Worm (Caenorhabditis elegans): ENCODE measurements around the gene C47E12.2.

Gene C47E12.2

ce11 chrIV:10026129-10026528, 22.8 kb upstream of the C47E12.2 start:
- no peak for TF ChIP-seq sox-4 (tag; optimal IDR thresholded peaks at IDR 0.05)
- no peak for TF ChIP-seq ama-1 (optimal IDR thresholded peaks at IDR 0.05)

- TF ChIP-seq unc-55 (GFP tag; optimal IDR thresholded peaks at IDR 0.05) (no peak), pha-2 (tag; optimal IDR thresholded peaks at IDR 0.05) (no peak), T23F11.4 (GFP tag; optimal IDR thresholded peaks at IDR 0.05) (no peak), ceh-30 (tag; optimal IDR thresholded peaks at IDR 0.05) (no peak), K02D7.2 (tag; optimal IDR thresholded peaks at IDR 0.05) (no peak), nhr-232 (tag; optimal IDR thresholded peaks at IDR 0.05) (no peak), elt-2 (tag; optimal IDR thresholded peaks at IDR 0.05) (no peak), ceh-9 (tag; optimal IDR thresholded peaks at IDR 0.05) (no peak), pax-1 (tag; optimal IDR thresholded peaks at IDR 0.05) (no peak), nfya-1 (tag; optimal IDR thresholded peaks at IDR 0.05) (no peak), hlh-8 (tag; optimal IDR thresholded peaks at IDR 0.05) (no peak), ceh-14 (tag; optimal IDR thresholded peaks at IDR 0.05) (no peak), unc-86 (tag; optimal IDR thresholded peaks at IDR 0.05) (no peak), ahr-1 (tag; optimal IDR thresholded peaks at IDR 0.05) (no peak), odd-2 (tag; optimal IDR thresholded peaks at IDR 0.05) (no peak), madf-2 (tag; optimal IDR thresholded peaks at IDR 0.05) (no peak), ceh-48 (tag; optimal IDR thresholded peaks at IDR 0.05) (no peak)
These were observed 19.7 kb upstream of the C47E12.2 start, which contains the start of gene F44D12.8 for ce11 chrIV:10022991-10023390. F44D12.8 (plus strand) TSS chrIV:10023291.

- TF ChIP-seq unc-42 (tag; optimal IDR thresholded peaks at IDR 0.05) (no peak), sox-4 (tag; optimal IDR thresholded peaks at IDR 0.05) (no peak), unc-3 (GFP tag; conservative IDR thresholded peaks at IDR 0.05) (no peak), unc-3 (tag; optimal IDR thresholded peaks at IDR 0.05) (no peak), unc-86 (tag; optimal IDR thresholded peaks at IDR 0.05) (no peak), ceh-31 (tag; optimal IDR thresholded peaks at IDR 0.05) (no peak), ceh-18 (tag; optimal IDR thresholded peaks at IDR 0.05) (no peak), zip-5 (tag; optimal IDR thresholded peaks at IDR 0.05) (no peak), C38D4.7 (GFP tag; optimal IDR thresholded peaks at IDR 0.05) (no peak), ceh-24 (tag; optimal IDR thresholded peaks at IDR 0.05) (no peak), unc-55 (GFP tag; optimal IDR thresholded peaks at IDR 0.05) (no peak), npax-4 (tag; optimal IDR thresholded peaks at IDR 0.05) (no peak), ceh-34 (tag; optimal IDR thresholded peaks at IDR 0.05) (no peak), hlh-30 (tag; optimal IDR thresholded peaks at IDR 0.05; ENCODE audit: insufficient read depth) (no peak), hlh-15 (tag; optimal IDR thresholded peaks at IDR 0.05) (no peak), sox-2 (GFP tag; IDR thresholded peaks at IDR 0.05) (no peak), ets-4 (tag; optimal IDR thresholded peaks at IDR 0.05) (no peak), ztf-16 (tag; optimal IDR thresholded peaks at IDR 0.05) (no peak)
These were observed 18.0 kb upstream of the C47E12.2 start, which contains the start of gene F44D12.19 for ce11 chrIV:10021283-10021682. F44D12.19 (plus strand) TSS chrIV:10021583.

ce11 chrIV:10017633-10018032, 14.3 kb upstream of the C47E12.2 start, which contains the start of gene F44D12.2:
F44D12.2 (minus strand) TSS chrIV:10017733.
- TF ChIP-seq hlh-15 (tag; optimal IDR thresholded peaks at IDR 0.05) = no peak
- TF ChIP-seq F13H6.1 (tag; optimal IDR thresholded peaks at IDR 0.05) = no peak
- no peak for TF ChIP-seq gmeb-2 (tag; optimal IDR thresholded peaks at IDR 0.05)
- no peak for TF ChIP-seq pros-1 (tag; optimal IDR thresholded peaks at IDR 0.05)
- no peak for TF ChIP-seq madf-2 (tag; optimal IDR thresholded peaks at IDR 0.05)
- TF ChIP-seq zip-5 (tag; optimal IDR thresholded peaks at IDR 0.05) = no peak
- TF ChIP-seq ref-2 (tag; optimal IDR thresholded peaks at IDR 0.05) = no peak
- no peak for TF ChIP-seq ceh-24 (tag; optimal IDR thresholded peaks at IDR 0.05)
- TF ChIP-seq pqm-1 (tag; optimal IDR thresholded peaks at IDR 0.05) = no peak
- no peak for TF ChIP-seq ttx-3 (tag; optimal IDR thresholded peaks at IDR 0.05)
- TF ChIP-seq pag-3 (tag; optimal IDR thresholded peaks at IDR 0.05; ENCODE audit: borderline replicate concordance) = no peak
- TF ChIP-seq dve-1 (tag; optimal IDR thresholded peaks at IDR 0.05) = no peak
- TF ChIP-seq hlh-13 (GFP tag; optimal IDR thresholded peaks at IDR 0.05) = no peak
- TF ChIP-seq pha-2 (tag; optimal IDR thresholded peaks at IDR 0.05) = no peak
- TF ChIP-seq C38D4.7 (GFP tag; optimal IDR thresholded peaks at IDR 0.05) = no peak
- TF ChIP-seq unc-3 (GFP tag; conservative IDR thresholded peaks at IDR 0.05) = no peak
- no peak for TF ChIP-seq unc-3 (tag; optimal IDR thresholded peaks at IDR 0.05)

Measured in whole organism, late embryonic.